Worm (Caenorhabditis elegans) whole organism, L4 larva: Measurements from ENCODE around the gene srsx-12.

Experiments
- F26F4.8 ChIP-seq: fragments of 200-800 bp; sonication (Bioruptor generic); conservative IDR thresholded peaks from 2 replicates; pipeline ENCODE4 v1.3.6; 2022; ENCODE audit warnings: missing genetic modification characterization, missing compliant biosample characterization
- Y5F2A.4 ChIP-seq: fragments of 200-800 bp; sonication (Bioruptor generic); optimal IDR thresholded peaks from 2 replicates; lab custom pipeline; 2018; ENCODE audit warnings: mild to moderate bottlenecking, missing genetic modification characterization, missing compliant biosample characterization
- ZK546.5 ChIP-seq, 2 experiments: sonication (generic microtip); optimal IDR thresholded peaks; 2 replicates each; lab custom pipeline; 2017; ENCODE audit warnings: missing biosample characterization in 2 of 2, missing genetic modification characterization in 2 of 2
- ceh-28 ChIP-seq: fragments of 150-350 bp; optimal IDR thresholded peaks from 2 replicates; lab custom pipeline; 2014; ENCODE audit warnings: missing biosample characterization, missing genetic modification reagents, missing genetic modification characterization
- egl-43 ChIP-seq: fragments of 200-800 bp; sonication (Bioruptor generic); IDR thresholded peaks from 2 replicates; pipeline ENCODE4 v1.3.6; 2022; ENCODE audit warnings: missing genetic modification reagents, missing genetic modification characterization, missing compliant biosample characterization
- hmg-1.1 ChIP-seq: fragments of 200-800 bp; sonication (Bioruptor generic); IDR thresholded peaks from 2 replicates; pipeline ENCODE4 v1.3.6; 2022; ENCODE audit warnings: missing genetic modification reagents, missing genetic modification characterization, missing compliant biosample characterization
- lin-15B ChIP-seq: fragments of 150-350 bp; sonication (generic microtip); optimal IDR thresholded peaks from 3 replicates; lab custom pipeline; 2014; ENCODE audit warnings: missing biosample characterization, missing genetic modification characterization
- madf-5 ChIP-seq, 2 experiments: fragments of 200-800 bp; sonication (Bioruptor generic); IDR thresholded peaks; 2 replicates each; pipeline ENCODE4 v1.3.6; 2022; ENCODE audit warnings: missing compliant biosample characterization in 2 of 2, missing genetic modification characterization in 2 of 2
- nhr-102 ChIP-seq: sonication (generic microtip); optimal IDR thresholded peaks from 2 replicates; lab custom pipeline; 2016; ENCODE audit warnings: mild to moderate bottlenecking, missing genetic modification characterization, moderate library complexity, missing compliant biosample characterization
- nhr-237 ChIP-seq: sonication (generic microtip); optimal IDR thresholded peaks from 2 replicates; lab custom pipeline; 2017; ENCODE audit warnings: missing biosample characterization, missing genetic modification characterization
- nhr-77 ChIP-seq: fragments of 150-350 bp; optimal IDR thresholded peaks from 2 replicates; lab custom pipeline; 2014; ENCODE audit warnings: missing biosample characterization, missing genetic modification characterization
- snpc-1.2 ChIP-seq: fragments of 200-800 bp; sonication (Bioruptor generic); IDR thresholded peaks from 2 replicates; pipeline ENCODE4 v1.3.6; 2022; ENCODE audit warnings: missing genetic modification reagents, missing genetic modification characterization, missing compliant biosample characterization
- unc-39 ChIP-seq: sonication (generic microtip); optimal IDR thresholded peaks from 2 replicates; lab custom pipeline; 2017; ENCODE audit warnings: missing biosample characterization, missing genetic modification characterization
- unc-62 ChIP-seq, 3 experiments: fragments of 150-350 bp in 1 of 3; sonication (generic microtip); optimal IDR thresholded peaks in 2 of 3; peaks in 1 of 3; 1 replicate in 1 of 3; 2 replicates in 2 of 3; lab custom pipeline; 2014 to 2017; ENCODE audit warnings: missing biosample characterization in 3 of 3, missing genetic modification characterization in 3 of 3, missing genetic modification reagents in 3 of 3, missing genotype in 1 of 3
- zag-1 ChIP-seq: fragments of 150-350 bp; optimal IDR thresholded peaks from 2 replicates; lab custom pipeline; 2014; ENCODE audit warnings: missing biosample characterization, missing genetic modification characterization

srsx-12 gene

ce11 chrV:4934406-4934805 lies 46.4 kb downstream of the srsx-12 start, which contains the start of gene catp-2:
Gene catp-2, plus strand, starts transcription at chrV:4934706.
- TF ChIP-seq unc-39 = no peak
- TF ChIP-seq ceh-28 (tag; lab: Kevin White, UChicago) = no peak
- no peak for TF ChIP-seq ZK546.5 (tag; optimal IDR thresholded peaks at IDR 0.05; lab: Kevin White, UChicago)
- TF ChIP-seq egl-43 = no peak
- TF ChIP-seq lin-15B = no peak
- TF ChIP-seq hmg-1.1 = no peak
- no peak for TF ChIP-seq F26F4.8 (GFP tag; lab: Robert Waterston, UW)
- TF ChIP-seq nhr-77 (tag; lab: Kevin White, UChicago) = no peak
- no peak for TF ChIP-seq nhr-102 (tag; lab: Kevin White, UChicago)
- TF ChIP-seq snpc-1.2 (GFP tag; lab: Robert Waterston, UW) = no peak
- TF ChIP-seq, all 104 proteins: peak for 0

ce11 chrV:4933268-4933667 lies 47.5 kb downstream of the srsx-12 start:
- TF ChIP-seq unc-62 (GFP tag; optimal IDR thresholded peaks at IDR 0.05 in 1 of 2; lab: Kevin White, UChicago) (peak in 1 of 2 experiments; percentile 98), unc-62 (tag; optimal IDR thresholded peaks at IDR 0.05; lab: Kevin White, UChicago) (no peak), zag-1 (tag; lab: Kevin White, UChicago) (no peak)
- TF ChIP-seq, all 104 proteins: peak for 1

- TF ChIP-seq madf-5 (GFP tag; IDR thresholded peaks at IDR 0.05; lab: Robert Waterston, UW) (no peak), unc-62 (GFP tag; optimal IDR thresholded peaks at IDR 0.05 in 1 of 2; lab: Kevin White, UChicago) (peak in 1 of 2 experiments; percentile 90), unc-62 (tag; optimal IDR thresholded peaks at IDR 0.05; lab: Kevin White, UChicago) (no peak), Y5F2A.4 (GFP tag; lab: Kevin White, UChicago) (no peak), nhr-237 (tag; lab: Kevin White, UChicago) (no peak), nhr-77 (tag; lab: Kevin White, UChicago) (no peak)
Observed at ce11 chrV:4932814-4933213, 48.0 kb downstream of the srsx-12 start, which contains the start of gene C02E7.10. Gene C02E7.10, minus strand, starts transcription at chrV:4933045.
